Fruit fly (Drosophila melanogaster) whole organism, embryonic: ENCODE data around the gene CG8042.

ENCODE experiments used
- Asciz ChIP-seq: fragments of 200-800 bp; sonication (Bioruptor generic); optimal IDR thresholded peaks from 2 replicates; lab custom pipeline; 2017; ENCODE audit warnings: missing biosample characterization, mild to moderate bottlenecking, missing genetic modification characterization, missing genetic modification reagents
- B-H1 ChIP-seq: fragments of 200-800 bp; sonication (Bioruptor generic); IDR thresholded peaks from 3 replicates; pipeline ENCODE4 v1.3.6; 2022; ENCODE audit warnings: missing biosample characterization, missing genetic modification characterization
- Blimp-1 ChIP-seq: fragments of 200-800 bp; sonication (Bioruptor generic); optimal IDR thresholded peaks from 3 replicates; lab custom pipeline; 2018; ENCODE audit warnings: missing biosample characterization, missing genetic modification characterization, mild to moderate bottlenecking, moderate library complexity, missing genetic modification reagents
- CG10267 ChIP-seq: fragments of 200-800 bp; sonication (Bioruptor generic); optimal IDR thresholded peaks from 2 replicates; lab custom pipeline; 2018; ENCODE audit warnings: missing biosample characterization, mild to moderate bottlenecking, missing genetic modification characterization, moderate library complexity
- CG10431 ChIP-seq: fragments of 200-800 bp; sonication (Bioruptor generic); optimal IDR thresholded peaks from 3 replicates; lab custom pipeline; 2018; ENCODE audit warnings: missing biosample characterization, mild to moderate bottlenecking, missing genetic modification characterization
- CG11093 ChIP-seq: fragments of 200-800 bp; sonication (Bioruptor generic); IDR thresholded peaks from 3 replicates; pipeline ENCODE4 v1.3.6; 2022; ENCODE audit warnings: missing biosample characterization, missing genetic modification characterization
- CG11560 ChIP-seq: fragments of 200-800 bp; sonication (Bioruptor generic); IDR thresholded peaks from 3 replicates; pipeline ENCODE4 v1.3.6; 2022; ENCODE audit warnings: missing biosample characterization, missing genetic modification characterization
- CG12659 ChIP-seq: fragments of 200-800 bp; sonication (Bioruptor generic); optimal IDR thresholded peaks from 3 replicates; lab custom pipeline; 2017; ENCODE audit warnings: mild to moderate bottlenecking, missing biosample characterization, missing genetic modification reagents, missing genetic modification characterization
- CG12942 ChIP-seq: fragments of 200-800 bp; sonication (Bioruptor generic); optimal IDR thresholded peaks from 3 replicates; lab custom pipeline; 2016; ENCODE audit warnings: missing biosample characterization, missing genetic modification characterization
- CG15514 ChIP-seq: fragments of 200-800 bp; sonication (Bioruptor generic); optimal IDR thresholded peaks from 3 replicates; lab custom pipeline; 2017; ENCODE audit warnings: missing biosample characterization, missing genetic modification characterization, mild to moderate bottlenecking, moderate library complexity, missing genetic modification reagents
- CG15696 ChIP-seq: fragments of 200-800 bp; sonication (Bioruptor generic); optimal IDR thresholded peaks from 2 replicates; lab custom pipeline; 2019; ENCODE audit warnings: missing biosample characterization, mild to moderate bottlenecking, missing genetic modification characterization, moderate library complexity
- CG1603 ChIP-seq: fragments of 200-800 bp; sonication (Bioruptor generic); optimal IDR thresholded peaks from 2 replicates; lab custom pipeline; 2019; ENCODE audit warnings: missing biosample characterization, mild to moderate bottlenecking, missing genetic modification characterization, moderate library complexity
- CG17385 ChIP-seq: fragments of 200-800 bp; sonication (Bioruptor generic); optimal IDR thresholded peaks from 3 replicates; lab custom pipeline; 2018; ENCODE audit warnings: missing biosample characterization, mild to moderate bottlenecking, missing genetic modification characterization
- CG17912 ChIP-seq: fragments of 200-800 bp; sonication (Bioruptor generic); optimal IDR thresholded peaks from 2 replicates; lab custom pipeline; 2018; ENCODE audit warnings: missing biosample characterization, mild to moderate bottlenecking, missing genetic modification characterization
- CG7357 ChIP-seq: fragments of 200-800 bp; sonication (Bioruptor generic); IDR thresholded peaks from 3 replicates; pipeline ENCODE4 v1.3.6; 2022; ENCODE audit warnings: missing biosample characterization, missing genetic modification characterization
- CG7556 ChIP-seq: fragments of 200-800 bp; sonication (Bioruptor generic); optimal IDR thresholded peaks from 2 replicates; lab custom pipeline; 2017; ENCODE audit warnings: missing biosample characterization, mild to moderate bottlenecking, missing genetic modification characterization
- CG7928 ChIP-seq: fragments of 200-800 bp; sonication (Bioruptor generic); optimal IDR thresholded peaks from 2 replicates; lab custom pipeline; 2017; ENCODE audit warnings: missing biosample characterization, mild to moderate bottlenecking, missing genetic modification characterization
- CTCF ChIP-seq: fragments of 200-800 bp; sonication (Bioruptor generic); optimal IDR thresholded peaks from 2 replicates; lab custom pipeline; 2017; ENCODE audit warnings: missing biosample characterization, mild to moderate bottlenecking, missing genetic modification characterization, moderate library complexity
- D ChIP-seq, 2 experiments: fragments of 200-800 bp in 1 of 2; fragments of >200 bp in 1 of 2; sonication (Bioruptor generic) in 1 of 2; optimal IDR thresholded peaks; 2 replicates in 1 of 2; 3 replicates in 1 of 2; lab custom pipeline; 2017; ENCODE audit warnings: mild to moderate bottlenecking in 1 of 2, missing biosample characterization in 1 of 2, missing genetic modification characterization in 1 of 2, missing genetic modification reagents in 1 of 2
- Dip2 ChIP-seq: fragments of 200-800 bp; sonication (Bioruptor generic); IDR thresholded peaks from 2 replicates; pipeline ENCODE4 v1.3.6; 2022; ENCODE audit warnings: missing biosample characterization, missing genetic modification characterization
- H15 ChIP-seq: fragments of 200-800 bp; sonication (Bioruptor generic); IDR thresholded peaks from 3 replicates; pipeline ENCODE4 v1.3.6; 2022; ENCODE audit warnings: missing biosample characterization, missing genetic modification characterization
- HmgD ChIP-seq: fragments of 200-800 bp; sonication (Bioruptor generic); optimal IDR thresholded peaks from 3 replicates; lab custom pipeline; 2016; ENCODE audit warnings: missing biosample characterization, missing genetic modification characterization
- HmgZ ChIP-seq: fragments of 200-800 bp; sonication (Bioruptor generic); optimal IDR thresholded peaks from 2 replicates; lab custom pipeline; 2018; ENCODE audit warnings: missing biosample characterization, mild to moderate bottlenecking, missing genetic modification characterization
- Hmx ChIP-seq: fragments of 200-800 bp; sonication (Bioruptor generic); optimal IDR thresholded peaks from 2 replicates; lab custom pipeline; 2016; ENCODE audit warnings: missing biosample characterization, missing genetic modification characterization
- Jarid2 ChIP-seq: fragments of 200-800 bp; sonication (Bioruptor generic); optimal IDR thresholded peaks from 3 replicates; lab custom pipeline; 2017; ENCODE audit warnings: mild to moderate bottlenecking, missing biosample characterization, missing genetic modification reagents, missing genetic modification characterization
- Kr ChIP-seq: fragments of 200-800 bp; sonication (Bioruptor generic); optimal IDR thresholded peaks from 2 replicates; lab custom pipeline; 2017; ENCODE audit warnings: missing biosample characterization, mild to moderate bottlenecking, missing genetic modification characterization
- MBD-R2 ChIP-seq: fragments of 200-800 bp; sonication (Bioruptor generic); IDR thresholded peaks from 2 replicates; pipeline ENCODE4 v1.3.6; 2022; ENCODE audit warnings: missing biosample characterization, missing genetic modification characterization
- Mes4 ChIP-seq: fragments of 200-800 bp; sonication (Bioruptor generic); optimal IDR thresholded peaks from 2 replicates; lab custom pipeline; 2016; ENCODE audit warnings: missing biosample characterization, missing genetic modification characterization
- Oli ChIP-seq: fragments of 200-800 bp; sonication (Bioruptor generic); optimal IDR thresholded peaks from 2 replicates; lab custom pipeline; 2018; ENCODE audit warnings: missing biosample characterization, mild to moderate bottlenecking, missing genetic modification characterization, moderate library complexity
- Optix ChIP-seq: fragments of 200-800 bp; sonication (Bioruptor generic); IDR thresholded peaks from 3 replicates; pipeline ENCODE4 v1.3.6; 2022; ENCODE audit warnings: missing biosample characterization, missing genetic modification characterization
- Ravus ChIP-seq: fragments of 200-800 bp; sonication (Bioruptor generic); IDR thresholded peaks from 2 replicates; pipeline ENCODE4 v1.3.6; 2022; ENCODE audit warnings: missing biosample characterization, missing genetic modification characterization
- Usf ChIP-seq: fragments of 200-800 bp; sonication (Bioruptor generic); optimal IDR thresholded peaks from 2 replicates; lab custom pipeline; 2017; ENCODE audit warnings: missing genotype, missing biosample characterization, missing genetic modification characterization
- ara ChIP-seq: fragments of 200-800 bp; sonication (Bioruptor generic); IDR thresholded peaks from 2 replicates; pipeline ENCODE4 v1.3.6; 2022; ENCODE audit warnings: missing biosample characterization, missing genetic modification characterization
- ewg ChIP-seq: fragments of 200-800 bp; sonication (Bioruptor generic); optimal IDR thresholded peaks from 3 replicates; lab custom pipeline; 2017; ENCODE audit warnings: mild to moderate bottlenecking, missing biosample characterization, missing genetic modification reagents, missing genetic modification characterization
- fd102C ChIP-seq: fragments of 200-800 bp; sonication (Bioruptor generic); optimal IDR thresholded peaks from 2 replicates; lab custom pipeline; 2018; ENCODE audit warnings: missing biosample characterization, mild to moderate bottlenecking, missing genetic modification characterization, moderate library complexity
- gce ChIP-seq: fragments of 200-800 bp; sonication (Bioruptor generic); IDR thresholded peaks from 3 replicates; pipeline ENCODE4 v1.3.6; 2022; ENCODE audit warnings: missing biosample characterization, missing genetic modification characterization
- grau ChIP-seq: fragments of 200-800 bp; optimal IDR thresholded peaks from 3 replicates; lab custom pipeline; 2019; ENCODE audit warnings: missing biosample characterization, mild to moderate bottlenecking, missing genetic modification characterization, moderate library complexity
- inv ChIP-seq: fragments of 200-800 bp; sonication (Bioruptor generic); IDR thresholded peaks from 2 replicates; pipeline ENCODE4 v1.3.6; 2022; ENCODE audit warnings: missing biosample characterization, missing genetic modification characterization; ENCODE audit not compliant: partially characterized antibody
- jumu ChIP-seq: fragments of 200-800 bp; sonication (Bioruptor generic); optimal IDR thresholded peaks from 3 replicates; lab custom pipeline; 2016; ENCODE audit warnings: missing biosample characterization, missing genetic modification characterization
- kah ChIP-seq: fragments of 200-800 bp; sonication (Bioruptor generic); optimal IDR thresholded peaks from 2 replicates; lab custom pipeline; 2018; ENCODE audit warnings: missing biosample characterization, mild to moderate bottlenecking, missing genetic modification characterization
- lab ChIP-seq: fragments of 200-800 bp; sonication (Bioruptor generic); optimal IDR thresholded peaks from 3 replicates; lab custom pipeline; 2017; ENCODE audit warnings: missing biosample characterization, missing genetic modification characterization, mild to moderate bottlenecking, moderate library complexity, missing genetic modification reagents
- nerfin-2 ChIP-seq: fragments of 200-800 bp; sonication (Bioruptor generic); IDR thresholded peaks from 2 replicates; pipeline ENCODE4 v1.3.6; 2022; ENCODE audit warnings: missing biosample characterization, missing genetic modification characterization; ENCODE audit not compliant: partially characterized antibody
- otp ChIP-seq: fragments of 200-800 bp; sonication (Bioruptor generic); IDR thresholded peaks from 3 replicates; pipeline ENCODE4, ENCODE4 v1.3.6; 2022; ENCODE audit warnings: missing biosample characterization, missing genetic modification characterization
- pum ChIP-seq: fragments of 200-800 bp; sonication (Bioruptor generic); optimal IDR thresholded peaks from 2 replicates; lab custom pipeline; 2016; ENCODE audit warnings: missing biosample characterization, missing genetic modification characterization
- ranshi ChIP-seq: fragments of 200-800 bp; sonication (Bioruptor generic); IDR thresholded peaks from 2 replicates; pipeline ENCODE4 v1.3.6; 2022; ENCODE audit warnings: missing biosample characterization, missing genetic modification characterization
- repo ChIP-seq: fragments of 200-800 bp; sonication (Bioruptor generic); optimal IDR thresholded peaks from 2 replicates; lab custom pipeline; 2016; ENCODE audit warnings: missing biosample characterization, missing genetic modification characterization
- seq ChIP-seq: fragments of 200-800 bp; sonication (Bioruptor generic); IDR thresholded peaks from 2 replicates; pipeline ENCODE4 v1.3.6; 2022; ENCODE audit warnings: missing biosample characterization, missing genetic modification characterization
- sisA ChIP-seq: fragments of 200-800 bp; sonication (Bioruptor generic); IDR thresholded peaks from 2 replicates; pipeline ENCODE4 v1.3.6; 2022; ENCODE audit warnings: missing biosample characterization, missing genetic modification characterization
- slp2 ChIP-seq: fragments of 200-800 bp; sonication (Bioruptor generic); optimal IDR thresholded peaks from 2 replicates; lab custom pipeline; 2016; ENCODE audit warnings: missing biosample characterization, missing genetic modification characterization
- usp ChIP-seq: fragments of >200 bp; optimal IDR thresholded peaks from 2 replicates; lab custom pipeline; 2017; ENCODE audit warnings: missing biosample characterization, missing genetic modification characterization

Gene CG8042

DNA sequence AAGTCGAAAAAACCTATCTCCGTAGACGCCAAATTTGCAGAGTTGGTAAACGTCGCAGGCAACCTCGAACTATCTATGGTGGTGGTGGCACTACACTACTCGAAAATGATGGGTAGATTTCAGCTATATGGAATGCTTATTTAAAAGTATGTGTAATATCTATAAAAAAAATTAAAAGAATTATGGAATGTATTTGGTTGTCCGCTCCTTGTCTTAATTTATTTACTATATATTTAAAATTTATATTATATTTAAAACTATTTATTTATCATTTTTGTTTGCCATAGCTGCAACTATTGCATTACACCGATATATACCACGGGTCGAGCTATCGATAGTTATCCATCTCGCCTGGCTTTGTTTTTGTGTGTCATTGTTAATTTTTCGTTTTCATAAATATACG, 1.3 kb upstream of the CG8042 start, which contains the start of the genes HP4 and CG8209 (continued):
- TF ChIP-seq CG10267 (tag; lab: Kevin White, UChicago) (peak; percentile 96), MBD-R2 (GFP tag; lab: Robert Waterston, UW) (peak; percentile 89), Kr (GFP tag; lab: Kevin White, UChicago) (no peak), CG7928 (GFP tag; lab: Kevin White, UChicago) (no peak), CG15514 (GFP tag; lab: Kevin White, UChicago) (peak; percentile 78), Hmx (GFP tag; lab: Kevin White, UChicago) (peak; percentile 19), CG11560 (tag; lab: Robert Waterston, UW) (peak; percentile 71; the same call in 2 of the 3 replicates), CG7357 (GFP tag; lab: Robert Waterston, UW) (peak; percentile 72), lab (GFP tag; lab: Kevin White, UChicago) (peak; percentile 90), CG10431 (GFP tag; lab: Kevin White, UChicago) (peak; percentile 60), fd102C (GFP tag; lab: Kevin White, UChicago) (no peak), ewg (GFP tag; lab: Kevin White, UChicago) (peak; percentile 63), Optix (peak; percentile 58; the same call in 2 of the 3 replicates), jumu (GFP tag; lab: Kevin White, UChicago) (peak; percentile 64), ranshi (GFP tag; lab: Robert Waterston, UW) (peak; percentile 86), CG12659 (peak; percentile 89), CG7556 (GFP tag; lab: Kevin White, UChicago) (peak; percentile 83), CG12942 (peak; percentile 73), Asciz (GFP tag; lab: Kevin White, UChicago) (peak; percentile 53), sisA (GFP tag; lab: Robert Waterston, UW) (peak; percentile 86), usp (no peak), grau (tag; lab: Kevin White, UChicago) (peak; percentile 85), nerfin-2 (GFP tag; lab: Robert Waterston, UW) (peak; percentile 72), seq (peak; percentile 82), gce (GFP tag; lab: Robert Waterston, UW) (0 out of 3 replicates have a peak, but pooled peaks have one; percentile 37), CG11093 (GFP tag; lab: Robert Waterston, UW) (peak; percentile 48; the same call in 1 of the 3 replicates), kah (peak; percentile 57), Usf (GFP tag; lab: Kevin White, UChicago) (peak; percentile 5), otp (GFP tag; lab: Robert Waterston, UW) (0 out of 3 replicates have a peak, but pooled peaks have one; percentile 46), Jarid2 (GFP tag; lab: Kevin White, UChicago) (no peak), HmgD (GFP tag; lab: Kevin White, UChicago) (no peak), pum (GFP tag; lab: Kevin White, UChicago) (peak; percentile 44), CTCF (GFP tag; lab: Kevin White, UChicago) (peak; percentile 33), slp2 (GFP tag; lab: Kevin White, UChicago) (peak; percentile 13), inv (GFP tag; lab: Robert Waterston, UW) (peak; percentile 86), CG1603 (tag; lab: Kevin White, UChicago) (peak; percentile 22), Blimp-1 (GFP tag; lab: Kevin White, UChicago) (peak; percentile 82), Dip2 (no peak), ara (GFP tag; lab: Robert Waterston, UW) (peak; percentile 69; the same call in 1 of the 2 replicates), Ravus (GFP tag; lab: Robert Waterston, UW) (peak; percentile 44; the same call in 1 of the 2 replicates), HmgZ (tag; lab: Kevin White, UChicago) (peak; percentile 78), CG17385 (GFP tag; lab: Kevin White, UChicago) (peak; percentile 78), H15 (peak; percentile 76; the same call in 2 of the 3 replicates), D (optimal IDR thresholded peaks at IDR 0.05; lab: Kevin White, UChicago) (no peak), D (GFP tag; optimal IDR thresholded peaks at IDR 0.05; lab: Kevin White, UChicago) (peak; percentile 76), CG17912 (GFP tag; lab: Kevin White, UChicago) (peak; percentile 25), Mes4 (GFP tag; lab: Kevin White, UChicago) (no peak), Oli (peak; percentile 72), CG15696 (tag; lab: Kevin White, UChicago) (peak; percentile 83), repo (GFP tag; lab: Kevin White, UChicago) (no peak), B-H1 (GFP tag; lab: Robert Waterston, UW) (peak; percentile 75; the same call in 2 of the 3 replicates)
